Fruit fly (Drosophila melanogaster): ENCODE results near the gene CG15760.

The CG15760 gene

DNA sequence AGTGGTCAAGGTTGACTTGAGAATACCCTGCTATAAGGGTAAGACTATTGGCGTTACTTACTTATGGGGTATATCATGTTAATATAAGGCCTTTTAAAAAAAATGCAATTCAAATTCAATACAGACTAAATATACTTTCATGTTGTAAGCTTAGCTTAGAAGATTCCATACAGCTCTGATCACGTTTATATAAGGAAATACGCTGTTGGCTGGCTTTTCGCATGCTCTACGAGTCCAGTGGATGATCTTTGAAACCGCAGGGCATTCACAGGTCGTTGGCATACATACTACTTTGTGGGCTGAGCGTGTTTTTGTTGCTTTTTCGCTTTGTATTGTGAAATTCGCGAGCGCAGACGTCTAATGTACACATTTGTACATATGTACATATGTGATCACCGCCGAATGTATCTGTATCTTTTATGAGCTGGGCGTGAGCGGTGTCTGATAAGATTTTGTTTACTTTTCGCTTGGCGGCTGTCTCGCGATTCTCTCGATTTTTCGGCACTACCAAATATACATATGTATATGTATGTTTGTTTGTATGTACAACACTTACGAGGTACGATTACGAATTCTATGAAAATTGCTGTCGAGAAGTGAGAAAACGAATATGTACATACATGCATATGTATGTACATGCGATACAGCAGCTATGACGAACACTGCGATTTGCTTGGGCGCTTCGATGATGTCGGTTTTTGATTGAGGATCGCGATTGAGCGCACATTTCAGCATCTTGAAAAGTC is 35.1 kb upstream of the CG15760 start (continued):
- TF ChIP-seq CG14050 (GFP tag; IDR thresholded peaks at IDR 0.05), result no peak
- TF ChIP-seq zfh1 (GFP tag; IDR thresholded peaks at IDR 0.05), result 0 out of 3 replicates have a peak, but pooled peaks have one; percentile 24
- TF ChIP-seq Mad (GFP tag; optimal IDR thresholded peaks at IDR 0.05), result no peak
- TF ChIP-seq caup (GFP tag; optimal IDR thresholded peaks at IDR 0.05; ENCODE audit: severe bottlenecking), result peak; percentile 71
- TF ChIP-seq zf30C (GFP tag; optimal IDR thresholded peaks at IDR 0.05), result no peak
- TF ChIP-seq Side (GFP tag; optimal IDR thresholded peaks at IDR 0.05), result peak; percentile 45
- peak; percentile 25 for TF ChIP-seq Antp (GFP tag; optimal IDR thresholded peaks at IDR 0.05)
- TF ChIP-seq Rx (GFP tag; IDR thresholded peaks at IDR 0.05), result no peak
- TF ChIP-seq CG11085 (GFP tag; IDR thresholded peaks at IDR 0.05), result 0 out of 2 replicates have a peak, but pooled peaks have one; percentile 31
- 0 out of 3 replicates have a peak, but pooled peaks have one; percentile 34 for TF ChIP-seq CG11456 (GFP tag; IDR thresholded peaks at IDR 0.05)
- peak; percentile 47 for TF ChIP-seq Hand (GFP tag; optimal IDR thresholded peaks at IDR 0.05)
- peak; percentile 33 for TF ChIP-seq dmrt99B (tag; optimal IDR thresholded peaks at IDR 0.05)
- no peak for TF ChIP-seq HLH4C (GFP tag; IDR thresholded peaks at IDR 0.05; ENCODE audit: partially characterized antibody)
- TF ChIP-seq Drgx (GFP tag; IDR thresholded peaks at IDR 0.05), result 0 out of 2 replicates have a peak, but pooled peaks have one; percentile 17
- peak; percentile 91 for TF ChIP-seq Med (GFP tag)
- no peak for TF ChIP-seq usp (GFP tag; optimal IDR thresholded peaks at IDR 0.05)
- TF ChIP-seq grau (tag; optimal IDR thresholded peaks at IDR 0.05), result peak; percentile 54
- no peak for TF ChIP-seq CG7271 (tag; optimal IDR thresholded peaks at IDR 0.05)
- TF ChIP-seq CG4424 (GFP tag; optimal IDR thresholded peaks at IDR 0.05), result no peak
- peak; percentile 51 for TF ChIP-seq Fer3 (tag; optimal IDR thresholded peaks at IDR 0.05)
- TF ChIP-seq Gug (GFP tag; IDR thresholded peaks at IDR 0.05), result peak; percentile 31; the same call in 2 of the 4 replicates
- TF ChIP-seq Atf3 (GFP tag; optimal IDR thresholded peaks at IDR 0.05), result peak; percentile 25
- no peak for TF ChIP-seq tgo (GFP tag; IDR thresholded peaks at IDR 0.05)
- peak; percentile 27 for TF ChIP-seq Myb (GFP tag; optimal IDR thresholded peaks at IDR 0.05)
- peak; percentile 92 for TF ChIP-seq Ets65A (GFP tag)
- peak; percentile 71 for TF ChIP-seq zfh2 (GFP tag; optimal IDR thresholded peaks at IDR 0.05)
- no peak for TF ChIP-seq Dad (GFP tag; optimal IDR thresholded peaks at IDR 0.05)
- TF ChIP-seq kah (GFP tag; optimal IDR thresholded peaks at IDR 0.05), result no peak
- 0 out of 2 replicates have a peak, but pooled peaks have one; percentile 16 for TF ChIP-seq CG4730 (GFP tag; IDR thresholded peaks at IDR 0.05)
- no peak for TF ChIP-seq Stat92E (GFP tag; optimal IDR thresholded peaks at IDR 0.05)
- 0 out of 3 replicates have a peak, but pooled peaks have one; percentile 18 for TF ChIP-seq sr (GFP tag; IDR thresholded peaks at IDR 0.05)
- peak; percentile 44 for TF ChIP-seq nau (GFP tag; optimal IDR thresholded peaks at IDR 0.05)
- peak; percentile 63 for TF ChIP-seq CG13894 (tag; optimal IDR thresholded peaks at IDR 0.05)
- peak; percentile 33 for TF ChIP-seq gem (tag; optimal IDR thresholded peaks at IDR 0.05)
- TF ChIP-seq Mes4 (GFP tag; optimal IDR thresholded peaks at IDR 0.05), result peak; percentile 2
- no peak for TF ChIP-seq CG4617 (GFP tag; optimal IDR thresholded peaks at IDR 0.05; ENCODE audit: borderline replicate concordance)
- TF ChIP-seq CG14014 (GFP tag; IDR thresholded peaks at IDR 0.05), result peak; percentile 58
- TF ChIP-seq esg (GFP tag; conservative IDR thresholded peaks at IDR 0.05), result 0 out of 2 replicates have a peak, but pooled peaks have one; percentile 17
- TF ChIP-seq CG8089 (GFP tag; optimal IDR thresholded peaks at IDR 0.05), result no peak
- TF ChIP-seq CG11398 (GFP tag; optimal IDR thresholded peaks at IDR 0.05), result peak; percentile 24
- no peak for TF ChIP-seq corto (GFP tag; optimal IDR thresholded peaks at IDR 0.05)
- TF ChIP-seq CG6791 (GFP tag; IDR thresholded peaks at IDR 0.05; ENCODE audit: partially characterized antibody), result no peak
- TF ChIP-seq sima (GFP tag; optimal IDR thresholded peaks at IDR 0.05), result no peak
- no peak for TF ChIP-seq peb (GFP tag; IDR thresholded peaks at IDR 0.05)
- no peak for TF ChIP-seq CG6175 (GFP tag; IDR thresholded peaks at IDR 0.05)
- no peak for TF ChIP-seq CG14667 (GFP tag; IDR thresholded peaks at IDR 0.05)
- no peak for TF ChIP-seq Sry-δ (GFP tag; optimal IDR thresholded peaks at IDR 0.05)
- peak; percentile 51 for TF ChIP-seq her (GFP tag; optimal IDR thresholded peaks at IDR 0.05)
- peak; percentile 24 for TF ChIP-seq Chrac-16 (GFP tag; optimal IDR thresholded peaks at IDR 0.05)
